Fruit fly (Drosophila melanogaster): Measurements from ENCODE around the gene gammaSnap2.

Gene gammaSnap2

DNA sequence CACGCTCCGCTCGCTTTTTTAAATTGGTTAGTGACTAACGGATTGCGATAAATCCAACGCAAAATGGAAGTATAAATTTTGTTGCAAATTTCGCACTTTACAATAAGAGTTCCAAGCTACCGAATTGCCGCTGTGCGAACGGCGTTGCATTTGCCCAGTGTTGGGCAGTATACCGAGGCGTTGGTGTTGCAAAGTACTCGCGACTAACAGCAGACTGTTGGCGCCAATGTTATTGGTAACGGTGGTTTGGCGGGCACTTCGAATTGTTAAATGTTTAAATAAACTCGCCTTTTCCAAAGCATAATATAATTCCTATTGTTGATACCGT lies 13.1 kb upstream of the gammaSnap2 start (continued):
- TF ChIP-seq pan (optimal IDR thresholded peaks at IDR 0.05) (no peak), pan (GFP tag; optimal IDR thresholded peaks at IDR 0.05 in 1 of 2, IDR thresholded peaks at IDR 0.05 in 1 of 2) (no peak), ind (GFP tag; optimal IDR thresholded peaks at IDR 0.05) (peak; percentile 37), nau (GFP tag; optimal IDR thresholded peaks at IDR 0.05) (no peak), CG18599 (GFP tag; optimal IDR thresholded peaks at IDR 0.05) (peak; percentile 64), HLHmδ (GFP tag; optimal IDR thresholded peaks at IDR 0.05) (no peak), az2 (GFP tag; optimal IDR thresholded peaks at IDR 0.05) (peak; percentile 25), Ets65A (GFP tag) (peak; percentile 96), dmrt99B (tag; optimal IDR thresholded peaks at IDR 0.05) (no peak), btn (GFP tag; optimal IDR thresholded peaks at IDR 0.05) (no peak), Poxn (GFP tag; IDR thresholded peaks at IDR 0.05) (no peak), gsb-n (tag; optimal IDR thresholded peaks at IDR 0.05) (no peak), Optix (GFP tag; IDR thresholded peaks at IDR 0.05) (no peak), CG7357 (GFP tag; IDR thresholded peaks at IDR 0.05) (no peak), hbn (GFP tag; IDR thresholded peaks at IDR 0.05; ENCODE audit: partially characterized antibody) (peak; percentile 36; the same call in 1 of the 2 replicates), CG15601 (tag; optimal IDR thresholded peaks at IDR 0.05) (peak; percentile 3), CG12659 (GFP tag; optimal IDR thresholded peaks at IDR 0.05) (peak; percentile 68), CG14667 (GFP tag; IDR thresholded peaks at IDR 0.05) (no peak), Abd-B (GFP tag; optimal IDR thresholded peaks at IDR 0.05) (no peak), CG1233 (GFP tag; optimal IDR thresholded peaks at IDR 0.05) (peak; percentile 19), CG14965 (GFP tag; optimal IDR thresholded peaks at IDR 0.05; ENCODE audit: borderline replicate concordance) (no peak), CG34422 (GFP tag; IDR thresholded peaks at IDR 0.05) (no peak; the same call in 2 of the 3 replicates), CG9932 (GFP tag; IDR thresholded peaks at IDR 0.05) (peak; percentile 47), CG32772 (GFP tag; IDR thresholded peaks at IDR 0.05) (no peak), zfh1 (GFP tag; IDR thresholded peaks at IDR 0.05) (no peak; the same call in 1 of the 3 replicates), Antp (GFP tag; optimal IDR thresholded peaks at IDR 0.05) (peak; percentile 34), CG17361 (GFP tag; IDR thresholded peaks at IDR 0.05) (no peak; the same call in 2 of the 3 replicates), CG18764 (GFP tag; optimal IDR thresholded peaks at IDR 0.05) (no peak), gce (GFP tag; IDR thresholded peaks at IDR 0.05) (no peak), Lpt (GFP tag; optimal IDR thresholded peaks at IDR 0.05) (no peak), CG7963 (GFP tag; IDR thresholded peaks at IDR 0.05; ENCODE audit: partially characterized antibody) (no peak), dm (GFP tag; optimal IDR thresholded peaks at IDR 0.05) (no peak), CG17829 (tag; optimal IDR thresholded peaks at IDR 0.05) (peak; percentile 10), luna (GFP tag; optimal IDR thresholded peaks at IDR 0.05) (no peak), ssp (GFP tag; IDR thresholded peaks at IDR 0.05) (no peak), HmgZ (tag; optimal IDR thresholded peaks at IDR 0.05) (peak; percentile 56), CG31388 (GFP tag; optimal IDR thresholded peaks at IDR 0.05) (no peak), CG18476 (GFP tag; optimal IDR thresholded peaks at IDR 0.05) (no peak), CG32532 (GFP tag; IDR thresholded peaks at IDR 0.05) (no peak), CG9215 (GFP tag; IDR thresholded peaks at IDR 0.05) (no peak), Side (GFP tag; optimal IDR thresholded peaks at IDR 0.05) (peak; percentile 54), z (GFP tag; IDR thresholded peaks at IDR 0.05) (no peak), wor (GFP tag; IDR thresholded peaks at IDR 0.05) (no peak), CG11696 (GFP tag; IDR thresholded peaks at IDR 0.05) (no peak)

All from whole organism, embryonic.